Fruit fly (Drosophila melanogaster) whole organism, pupa: Measurements from ENCODE around the gene CG32266.

Source experiments
- CG10348 ChIP-seq: fragments of 200-800 bp; sonication (Bioruptor generic); IDR thresholded peaks from 2 replicates; pipeline ENCODE4 v1.3.6; 2022; ENCODE audit warnings: missing biosample characterization, missing genetic modification characterization
- CG12605 ChIP-seq: fragments of 200-800 bp; sonication (Bioruptor generic); IDR thresholded peaks from 2 replicates; pipeline ENCODE4 v1.3.6; 2022; ENCODE audit warnings: missing biosample characterization, missing genetic modification characterization
- CG14655 ChIP-seq: fragments of 200-800 bp; sonication (Bioruptor generic); optimal IDR thresholded peaks from 3 replicates; lab custom pipeline; 2017; ENCODE audit warnings: mild to moderate bottlenecking, missing biosample characterization, missing genetic modification reagents, missing genetic modification characterization
- CG34367 ChIP-seq: fragments of 200-800 bp; sonication (Bioruptor generic); optimal IDR thresholded peaks from 2 replicates; lab custom pipeline; 2018; ENCODE audit warnings: missing biosample characterization, mild to moderate bottlenecking, missing genetic modification characterization
- CG4496 ChIP-seq: fragments of 200-800 bp; sonication (Bioruptor generic); IDR thresholded peaks from 3 replicates; pipeline ENCODE4 v1.3.6; 2022; ENCODE audit warnings: missing biosample characterization, missing genetic modification characterization
- CG8301 ChIP-seq: fragments of 200-800 bp; sonication (Bioruptor generic); optimal IDR thresholded peaks from 2 replicates; lab custom pipeline; 2018; ENCODE audit warnings: missing biosample characterization, mild to moderate bottlenecking, missing genetic modification characterization
- EcR ChIP-seq: fragments of 200-800 bp; sonication (Bioruptor generic); optimal IDR thresholded peaks from 3 replicates; lab custom pipeline; 2019; ENCODE audit warnings: missing biosample characterization, missing genetic modification characterization, mild to moderate bottlenecking, moderate library complexity, missing genetic modification reagents
- Ets98B ChIP-seq: fragments of 200-800 bp; sonication (Bioruptor generic); IDR thresholded peaks from 2 replicates; pipeline ENCODE4 v1.3.6; 2022; ENCODE audit warnings: missing biosample characterization, missing genetic modification characterization
- Pif1B ChIP-seq: fragments of 200-800 bp; sonication (Bioruptor generic); optimal IDR thresholded peaks from 3 replicates; lab custom pipeline; 2016; ENCODE audit warnings: missing biosample characterization, missing genetic modification characterization
- Snoo ChIP-seq: fragments of 200-800 bp; sonication (Bioruptor generic); optimal IDR thresholded peaks from 3 replicates; lab custom pipeline; 2017; ENCODE audit warnings: missing biosample characterization, mild to moderate bottlenecking, missing genetic modification characterization, inconsistent platforms
- gl ChIP-seq: fragments of 200-800 bp; sonication (Bioruptor generic); optimal IDR thresholded peaks from 2 replicates; lab custom pipeline; 2018; ENCODE audit warnings: missing biosample characterization, mild to moderate bottlenecking, missing genetic modification characterization
- rn ChIP-seq: fragments of 200-800 bp; sonication (Bioruptor generic); IDR thresholded peaks from 2 replicates; pipeline ENCODE4 v1.3.6; 2022; ENCODE audit warnings: missing biosample characterization, missing genetic modification characterization

DNA sequence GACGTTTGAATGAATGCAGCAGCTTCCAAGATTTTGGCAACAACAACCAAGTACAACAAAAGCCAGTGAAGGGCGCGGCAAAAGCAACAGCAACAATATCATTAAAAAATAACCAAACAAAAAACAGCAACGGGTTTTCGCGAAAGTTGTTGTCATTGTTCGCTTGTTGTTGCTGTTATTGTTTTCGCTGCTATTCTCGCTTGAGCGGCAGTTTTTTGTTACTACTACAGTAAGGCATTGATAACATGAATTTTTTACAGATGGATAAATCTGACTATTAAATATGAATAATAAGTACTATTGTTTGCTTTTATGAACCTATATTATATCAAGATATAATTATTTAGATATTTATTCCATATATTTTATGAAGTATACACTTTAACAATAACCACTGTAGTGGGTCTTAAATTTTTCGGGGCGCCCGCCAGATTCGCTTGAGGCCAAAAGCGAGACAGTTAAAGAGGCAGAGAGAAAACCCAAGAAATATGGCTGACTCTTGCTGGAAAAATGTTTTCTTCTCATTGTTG, 19.1 kb upstream of the CG32266 start:
- TF ChIP-seq Pif1B (GFP tag; lab: Kevin White, UChicago) (peak; percentile 87), EcR (GFP tag; lab: Kevin White, UChicago) (peak; percentile 48), CG14655 (peak; percentile 76), CG8301 (peak; percentile 76), CG34367 (tag; lab: Kevin White, UChicago) (peak; percentile 41), CG10348 (GFP tag; lab: Robert Waterston, UW) (peak; percentile 32; the same call in 1 of the 2 replicates), rn (GFP tag; lab: Robert Waterston, UW) (peak; percentile 70; the same call in 1 of the 2 replicates), Ets98B (GFP tag; lab: Robert Waterston, UW) (peak; percentile 80), gl (peak; percentile 82), Snoo (tag; lab: Kevin White, UChicago) (peak; percentile 76), CG4496 (GFP tag; lab: Robert Waterston, UW) (peak; percentile 81), CG12605 (GFP tag; lab: Robert Waterston, UW) (peak; percentile 85)
